Worm (Caenorhabditis elegans): ENCODE data around the gene T01D1.7.
A peak's percentile ranks its signal among the peaks of the same experiment; 100 is the strongest.

Gene T01D1.7

ce11 chrII:188967-189366 is 15.4 kb upstream of the T01D1.7 start, which contains the start of gene T01D1.5:
T01D1.5 (minus strand) TSS chrII:189067.
- TF ChIP-seq med-1 (GFP tag; optimal IDR thresholded peaks at IDR 0.05; ENCODE audit: insufficient read depth) = no peak
- TF ChIP-seq ref-1 (GFP tag; conservative IDR thresholded peaks at IDR 0.05) = no peak
- no peak for TF ChIP-seq cog-1 (tag; optimal IDR thresholded peaks at IDR 0.05)
- TF ChIP-seq ztf-23 (GFP tag; IDR thresholded peaks at IDR 0.05) = no peak

- no peak for TF ChIP-seq flt-1 (GFP tag; IDR thresholded peaks at IDR 0.05)
- TF ChIP-seq med-1 (GFP tag; optimal IDR thresholded peaks at IDR 0.05; ENCODE audit: insufficient read depth) = no peak
- TF ChIP-seq ztf-23 (GFP tag; IDR thresholded peaks at IDR 0.05) = no peak
- TF ChIP-seq T22C8.4 (GFP tag; IDR thresholded peaks at IDR 0.05) = no peak
- no peak for TF ChIP-seq cog-1 (tag; optimal IDR thresholded peaks at IDR 0.05)
- TF ChIP-seq ztf-29 (GFP tag; IDR thresholded peaks at IDR 0.05) = no peak
- no peak for TF ChIP-seq ref-1 (GFP tag; conservative IDR thresholded peaks at IDR 0.05)
- no peak for TF ChIP-seq klf-2 (GFP tag; conservative IDR thresholded peaks at IDR 0.05)
- no peak for TF ChIP-seq tab-1 (GFP tag; IDR thresholded peaks at IDR 0.05)
Observed at ce11 chrII:186504-186903, 12.9 kb upstream of the T01D1.7 start, which contains the start of gene T01D1.8. T01D1.8 (plus strand) TSS chrII:186739.

- TF ChIP-seq cog-1 (tag; optimal IDR thresholded peaks at IDR 0.05) = no peak
- TF ChIP-seq klf-2 (GFP tag; conservative IDR thresholded peaks at IDR 0.05) = no peak
- TF ChIP-seq tab-1 (GFP tag; IDR thresholded peaks at IDR 0.05) = no peak
Observed at ce11 chrII:178993-179392, 5.4 kb upstream of the T01D1.7 start, which contains the start of gene T01D1.4. T01D1.4 (minus strand) TSS chrII:179093.

- TF ChIP-seq klf-2 (GFP tag; conservative IDR thresholded peaks at IDR 0.05) = no peak
- TF ChIP-seq T22C8.4 (GFP tag; IDR thresholded peaks at IDR 0.05) = no peak
- TF ChIP-seq med-1 (GFP tag; optimal IDR thresholded peaks at IDR 0.05; ENCODE audit: insufficient read depth) = no peak
- TF ChIP-seq ref-1 (GFP tag; conservative IDR thresholded peaks at IDR 0.05) = no peak
- TF ChIP-seq ztf-23 (GFP tag; IDR thresholded peaks at IDR 0.05) = no peak
Observed at ce11 chrII:178146-178545, 4.6 kb upstream of the T01D1.7 start.

- TF ChIP-seq cog-1 (tag; optimal IDR thresholded peaks at IDR 0.05) (no peak), ref-1 (GFP tag; conservative IDR thresholded peaks at IDR 0.05) (no peak), T22C8.4 (GFP tag; IDR thresholded peaks at IDR 0.05) (no peak), med-1 (GFP tag; optimal IDR thresholded peaks at IDR 0.05; ENCODE audit: insufficient read depth) (no peak), ztf-23 (GFP tag; IDR thresholded peaks at IDR 0.05) (no peak), tab-1 (GFP tag; IDR thresholded peaks at IDR 0.05) (no peak), flt-1 (GFP tag; IDR thresholded peaks at IDR 0.05) (no peak), ztf-29 (GFP tag; IDR thresholded peaks at IDR 0.05) (no peak), klf-2 (GFP tag; conservative IDR thresholded peaks at IDR 0.05) (no peak)
Observed at ce11 chrII:176622-177021, 3.0 kb upstream of the T01D1.7 start.

ce11 chrII:175868-176267 is 2.3 kb upstream of the T01D1.7 start, which contains the start of gene T01D1.3:
T01D1.3 (minus strand) TSS chrII:175968.
- TF ChIP-seq ztf-29 (GFP tag; IDR thresholded peaks at IDR 0.05) (no peak), ref-1 (GFP tag; conservative IDR thresholded peaks at IDR 0.05) (no peak), med-1 (GFP tag; optimal IDR thresholded peaks at IDR 0.05; ENCODE audit: insufficient read depth) (no peak), klf-2 (GFP tag; conservative IDR thresholded peaks at IDR 0.05) (no peak), T22C8.4 (GFP tag; IDR thresholded peaks at IDR 0.05) (no peak), tab-1 (GFP tag; IDR thresholded peaks at IDR 0.05) (no peak)

ce11 chrII:163229-163628 is 10.3 kb downstream of the T01D1.7 start:
- TF ChIP-seq cog-1 (tag; optimal IDR thresholded peaks at IDR 0.05) = no peak
- TF ChIP-seq tab-1 (GFP tag; IDR thresholded peaks at IDR 0.05) = no peak
- TF ChIP-seq med-1 (GFP tag; optimal IDR thresholded peaks at IDR 0.05; ENCODE audit: insufficient read depth) = no peak
- no peak for TF ChIP-seq flt-1 (GFP tag; IDR thresholded peaks at IDR 0.05)
- TF ChIP-seq ref-1 (GFP tag; conservative IDR thresholded peaks at IDR 0.05) = no peak
- no peak for TF ChIP-seq klf-2 (GFP tag; conservative IDR thresholded peaks at IDR 0.05)
- no peak for TF ChIP-seq ztf-29 (GFP tag; IDR thresholded peaks at IDR 0.05)
- no peak for TF ChIP-seq T22C8.4 (GFP tag; IDR thresholded peaks at IDR 0.05)
- no peak for TF ChIP-seq ztf-23 (GFP tag; IDR thresholded peaks at IDR 0.05)

- TF ChIP-seq flt-1 (GFP tag; IDR thresholded peaks at IDR 0.05) = no peak
- TF ChIP-seq klf-2 (GFP tag; conservative IDR thresholded peaks at IDR 0.05) = no peak
- no peak for TF ChIP-seq cog-1 (tag; optimal IDR thresholded peaks at IDR 0.05)
- no peak for TF ChIP-seq T22C8.4 (GFP tag; IDR thresholded peaks at IDR 0.05)
- TF ChIP-seq med-1 (GFP tag; optimal IDR thresholded peaks at IDR 0.05; ENCODE audit: insufficient read depth) = no peak
- no peak for TF ChIP-seq ztf-23 (GFP tag; IDR thresholded peaks at IDR 0.05)
- TF ChIP-seq tab-1 (GFP tag; IDR thresholded peaks at IDR 0.05) = no peak
- TF ChIP-seq ref-1 (GFP tag; conservative IDR thresholded peaks at IDR 0.05) = no peak
- TF ChIP-seq ztf-29 (GFP tag; IDR thresholded peaks at IDR 0.05) = no peak
Observed at ce11 chrII:162182-162581, 11.4 kb downstream of the T01D1.7 start, which contains the start of gene etr-1. etr-1 (plus strand) TSS chrII:162374.

ce11 chrII:161275-161674 is 12.3 kb downstream of the T01D1.7 start:
- 0 out of 2 replicates have a peak, but pooled peaks have one; percentile 31 for TF ChIP-seq flt-1 (GFP tag; IDR thresholded peaks at IDR 0.05)
- no peak for TF ChIP-seq klf-2 (GFP tag; conservative IDR thresholded peaks at IDR 0.05)
- peak; percentile 34 for TF ChIP-seq cog-1 (tag; optimal IDR thresholded peaks at IDR 0.05)

- no peak for TF ChIP-seq flt-1 (GFP tag; IDR thresholded peaks at IDR 0.05)
- TF ChIP-seq cog-1 (tag; optimal IDR thresholded peaks at IDR 0.05) = no peak
- TF ChIP-seq ref-1 (GFP tag; conservative IDR thresholded peaks at IDR 0.05) = no peak
- no peak for TF ChIP-seq T22C8.4 (GFP tag; IDR thresholded peaks at IDR 0.05)
- no peak for TF ChIP-seq klf-2 (GFP tag; conservative IDR thresholded peaks at IDR 0.05)
- no peak for TF ChIP-seq med-1 (GFP tag; optimal IDR thresholded peaks at IDR 0.05; ENCODE audit: insufficient read depth)
- no peak for TF ChIP-seq ztf-29 (GFP tag; IDR thresholded peaks at IDR 0.05)
- no peak for TF ChIP-seq tab-1 (GFP tag; IDR thresholded peaks at IDR 0.05)
- no peak for TF ChIP-seq ztf-23 (GFP tag; IDR thresholded peaks at IDR 0.05)
Observed at ce11 chrII:160561-161123, 12.9 kb downstream of the T01D1.7 start.
